Fruit fly (Drosophila melanogaster): ENCODE data around the gene SCCRO4.

Gene SCCRO4

dm6 chr3L:20276615-20277014 lies 22.6 kb upstream of the SCCRO4 start:
- TF ChIP-seq topi (GFP tag; optimal IDR thresholded peaks at IDR 0.05) (no peak), CG6792 (GFP tag; optimal IDR thresholded peaks at IDR 0.05) (no peak), CG6854 (GFP tag; optimal IDR thresholded peaks at IDR 0.05) (no peak), dac (GFP tag; optimal IDR thresholded peaks at IDR 0.05) (peak; percentile 11), net (GFP tag; optimal IDR thresholded peaks at IDR 0.05) (peak; percentile 40), CG7368 (GFP tag; optimal IDR thresholded peaks at IDR 0.05) (no peak), CG6808 (GFP tag; optimal IDR thresholded peaks at IDR 0.05) (peak; percentile 21), CG32006 (GFP tag; optimal IDR thresholded peaks at IDR 0.05) (peak; percentile 69), acj6 (GFP tag; optimal IDR thresholded peaks at IDR 0.05) (peak; percentile 14), CG1621 (tag; optimal IDR thresholded peaks at IDR 0.05) (no peak), CG10631 (GFP tag; optimal IDR thresholded peaks at IDR 0.05) (peak; percentile 31), Hr4 (GFP tag; optimal IDR thresholded peaks at IDR 0.05) (peak; percentile 64), salr (GFP tag; optimal IDR thresholded peaks at IDR 0.05) (no peak), pdm3 (GFP tag; optimal IDR thresholded peaks at IDR 0.05) (peak; percentile 39), eg (GFP tag; IDR thresholded peaks at IDR 0.05) (peak; percentile 43; the same call in 1 of the 3 replicates), Eip78C (GFP tag) (peak; percentile 72), cyc (GFP tag; optimal IDR thresholded peaks at IDR 0.05) (no peak), Sox14 (GFP tag; optimal IDR thresholded peaks at IDR 0.05) (peak; percentile 21), Gug (GFP tag; IDR thresholded peaks at IDR 0.05) (no peak), fd85E (GFP tag; optimal IDR thresholded peaks at IDR 0.05) (no peak), spab (GFP tag; optimal IDR thresholded peaks at IDR 0.05) (peak; percentile 13), Smox (GFP tag; optimal IDR thresholded peaks at IDR 0.05) (no peak), CG10669 (GFP tag; optimal IDR thresholded peaks at IDR 0.05) (peak; percentile 20), CG3919 (GFP tag; optimal IDR thresholded peaks at IDR 0.05) (no peak), Eip75B (GFP tag; optimal IDR thresholded peaks at IDR 0.05) (peak; percentile 16), Sox102F (GFP tag; optimal IDR thresholded peaks at IDR 0.05) (no peak), OdsH (GFP tag; optimal IDR thresholded peaks at IDR 0.05) (peak; percentile 38), dsx (GFP tag; optimal IDR thresholded peaks at IDR 0.05; ENCODE audit: poor library complexity, severe bottlenecking) (no peak), fd59A (GFP tag; optimal IDR thresholded peaks at IDR 0.05) (no peak), CG4318 (GFP tag; optimal IDR thresholded peaks at IDR 0.05) (peak; percentile 13), CG34406 (GFP tag; optimal IDR thresholded peaks at IDR 0.05) (no peak), CG6163 (GFP tag; IDR thresholded peaks at IDR 0.05) (no peak), CG3032 (tag; optimal IDR thresholded peaks at IDR 0.05) (no peak), CG6276 (GFP tag; optimal IDR thresholded peaks at IDR 0.05) (peak; percentile 48), achi (GFP tag; optimal IDR thresholded peaks at IDR 0.05) (peak; percentile 25), CG15336 (GFP tag; IDR thresholded peaks at IDR 0.05) (peak; percentile 42; the same call in 1 of the 2 replicates)

DNA sequence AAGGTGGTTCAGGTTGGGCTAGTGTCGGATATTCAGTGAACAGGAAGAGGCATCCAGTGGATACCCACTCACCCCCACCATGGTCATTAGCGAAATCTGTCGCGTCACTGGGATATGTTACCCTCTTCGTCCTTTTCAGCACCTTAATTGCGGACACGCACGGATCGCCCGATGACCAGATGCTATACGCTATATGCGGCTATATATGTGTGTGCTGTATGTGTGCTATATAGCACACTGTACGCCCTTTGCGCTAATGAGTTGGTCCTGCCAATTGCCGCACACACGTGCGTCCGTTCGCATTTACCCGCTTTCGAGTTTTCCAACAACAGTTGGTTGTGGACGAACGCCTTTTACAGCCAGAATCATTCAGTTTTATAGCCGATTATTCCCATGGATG lies 18.0 kb upstream of the SCCRO4 start:
- TF ChIP-seq Blimp-1 (GFP tag; optimal IDR thresholded peaks at IDR 0.05) = no peak
- no peak for TF ChIP-seq CG32006 (GFP tag; optimal IDR thresholded peaks at IDR 0.05)
- TF ChIP-seq CG6808 (GFP tag; optimal IDR thresholded peaks at IDR 0.05) = no peak
- TF ChIP-seq CG8319 (GFP tag; optimal IDR thresholded peaks at IDR 0.05) = no peak
- TF ChIP-seq CG6792 (GFP tag; optimal IDR thresholded peaks at IDR 0.05) = no peak
- no peak for TF ChIP-seq Lpt (GFP tag; optimal IDR thresholded peaks at IDR 0.05)
- TF ChIP-seq Hr38 (GFP tag; optimal IDR thresholded peaks at IDR 0.05) = no peak

DNA sequence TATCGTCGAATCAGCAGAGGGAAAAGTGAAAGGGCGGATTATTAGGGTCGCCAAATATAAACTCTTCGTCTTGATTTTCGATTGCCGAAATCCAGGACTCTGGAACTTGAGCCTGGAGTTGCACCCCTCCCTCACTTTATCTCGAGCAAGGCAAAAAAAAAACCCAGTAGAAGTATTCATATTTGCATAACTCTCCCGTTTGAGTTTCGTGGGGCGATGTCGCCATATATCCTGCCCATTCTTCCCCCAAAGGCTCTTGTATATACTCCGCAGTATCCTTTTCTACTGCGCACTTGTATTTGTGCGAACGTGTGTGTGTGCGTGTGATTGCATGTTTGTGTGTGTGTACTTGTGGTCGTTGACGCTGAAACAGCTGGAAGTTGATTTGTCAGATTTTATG lies 12.2 kb upstream of the SCCRO4 start:
- TF ChIP-seq CG15336 (GFP tag; IDR thresholded peaks at IDR 0.05) = no peak
- no peak for TF ChIP-seq CG31627 (GFP tag; optimal IDR thresholded peaks at IDR 0.05)
- peak; percentile 5 for TF ChIP-seq Eip78C (GFP tag)
- TF ChIP-seq CG6276 (GFP tag; optimal IDR thresholded peaks at IDR 0.05) = no peak
- no peak for TF ChIP-seq OdsH (GFP tag; optimal IDR thresholded peaks at IDR 0.05)
- no peak for TF ChIP-seq Sox15 (GFP tag; optimal IDR thresholded peaks at IDR 0.05)
- TF ChIP-seq dsx (GFP tag; optimal IDR thresholded peaks at IDR 0.05; ENCODE audit: poor library complexity, severe bottlenecking) = no peak
